Fruit fly (Drosophila melanogaster) whole organism, pupa: ENCODE results near the gene VhaM9.7-d.

Experiments used
- CG10348 ChIP-seq: fragments of 200-800 bp; sonication (Bioruptor generic); IDR thresholded peaks from 2 replicates; pipeline ENCODE4 v1.3.6; 2022; ENCODE audit warnings: missing biosample characterization, missing genetic modification characterization
- CG12605 ChIP-seq: fragments of 200-800 bp; sonication (Bioruptor generic); IDR thresholded peaks from 2 replicates; pipeline ENCODE4 v1.3.6; 2022; ENCODE audit warnings: missing biosample characterization, missing genetic modification characterization
- CG13204 ChIP-seq: fragments of 200-800 bp; sonication (Bioruptor generic); optimal IDR thresholded peaks from 2 replicates; lab custom pipeline; 2018; ENCODE audit warnings: missing biosample characterization, mild to moderate bottlenecking, missing genetic modification characterization, moderate library complexity
- CG15710 ChIP-seq: fragments of 200-800 bp; sonication (Bioruptor generic); optimal IDR thresholded peaks from 2 replicates; lab custom pipeline; 2018; ENCODE audit warnings: missing biosample characterization, mild to moderate bottlenecking, missing genetic modification characterization, moderate library complexity
- CG34367 ChIP-seq: fragments of 200-800 bp; sonication (Bioruptor generic); optimal IDR thresholded peaks from 2 replicates; lab custom pipeline; 2018; ENCODE audit warnings: missing biosample characterization, mild to moderate bottlenecking, missing genetic modification characterization
- CG4496 ChIP-seq: fragments of 200-800 bp; sonication (Bioruptor generic); IDR thresholded peaks from 3 replicates; pipeline ENCODE4 v1.3.6; 2022; ENCODE audit warnings: missing biosample characterization, missing genetic modification characterization
- CG8159 ChIP-seq: fragments of 200-800 bp; sonication (Bioruptor generic); optimal IDR thresholded peaks from 3 replicates; lab custom pipeline; 2018; ENCODE audit warnings: missing biosample characterization, mild to moderate bottlenecking, missing genetic modification characterization, moderate library complexity
- CG8301 ChIP-seq: fragments of 200-800 bp; sonication (Bioruptor generic); optimal IDR thresholded peaks from 2 replicates; lab custom pipeline; 2018; ENCODE audit warnings: missing biosample characterization, mild to moderate bottlenecking, missing genetic modification characterization
- Ets98B ChIP-seq: fragments of 200-800 bp; sonication (Bioruptor generic); IDR thresholded peaks from 2 replicates; pipeline ENCODE4 v1.3.6; 2022; ENCODE audit warnings: missing biosample characterization, missing genetic modification characterization
- Pif1B ChIP-seq: fragments of 200-800 bp; sonication (Bioruptor generic); optimal IDR thresholded peaks from 3 replicates; lab custom pipeline; 2016; ENCODE audit warnings: missing biosample characterization, missing genetic modification characterization
- gl ChIP-seq: fragments of 200-800 bp; sonication (Bioruptor generic); optimal IDR thresholded peaks from 2 replicates; lab custom pipeline; 2018; ENCODE audit warnings: missing biosample characterization, mild to moderate bottlenecking, missing genetic modification characterization

- TF ChIP-seq Pif1B (GFP tag; lab: Kevin White, UChicago) = no peak
- peak; percentile 53 for TF ChIP-seq gl (tag; lab: Kevin White, UChicago)
- TF ChIP-seq CG8159 (tag; lab: Kevin White, UChicago) = peak; percentile 51
- peak; percentile 8 for TF ChIP-seq CG8301 (tag; lab: Kevin White, UChicago)
- TF ChIP-seq CG34367 = no peak
- no peak for TF ChIP-seq Ets98B
- no peak for TF ChIP-seq CG12605 (GFP tag; lab: Robert Waterston, UW)
- no peak for TF ChIP-seq CG15710 (tag; lab: Kevin White, UChicago)
- peak; percentile 33 for TF ChIP-seq CG13204 (GFP tag; lab: Kevin White, UChicago)
- TF ChIP-seq CG4496 (GFP tag; lab: Robert Waterston, UW) = 0 out of 3 replicates have a peak, but pooled peaks have one; percentile 17
- no peak for TF ChIP-seq CG10348 (GFP tag; lab: Robert Waterston, UW)
Measured at dm6 chr3R:17018902-17019527, 44.0 kb downstream of the VhaM9.7-d start.
